Fruit fly (Drosophila melanogaster) whole organism, prepupa: ENCODE measurements around the gene CG13063.

ENCODE experiments used
- Blimp-1 ChIP-seq: fragments of 200-800 bp; sonication (Bioruptor generic); optimal IDR thresholded peaks from 3 replicates; lab custom pipeline; 2017; ENCODE audit warnings: missing biosample characterization, missing genetic modification characterization, mild to moderate bottlenecking, moderate library complexity, missing genetic modification reagents
- CG10631 ChIP-seq: fragments of 200-800 bp; sonication (Bioruptor generic); optimal IDR thresholded peaks from 2 replicates; lab custom pipeline; 2016; ENCODE audit warnings: missing biosample characterization, missing genetic modification characterization
- CG10669 ChIP-seq: fragments of 200-800 bp; sonication (Bioruptor generic); optimal IDR thresholded peaks from 3 replicates; lab custom pipeline; 2018; ENCODE audit warnings: missing biosample characterization, mild to moderate bottlenecking, missing genetic modification characterization, moderate library complexity
- CG11294 ChIP-seq: fragments of 200-800 bp; sonication (Bioruptor generic); IDR thresholded peaks from 2 replicates; pipeline ENCODE4 v1.3.6; 2022; ENCODE audit warnings: missing biosample characterization, missing genetic modification characterization
- CG11762 ChIP-seq: fragments of 200-800 bp; sonication (Bioruptor generic); optimal IDR thresholded peaks from 3 replicates; lab custom pipeline; 2016; ENCODE audit warnings: missing biosample characterization, missing genetic modification characterization; ENCODE audit not compliant: insufficient read depth
- CG15336 ChIP-seq: fragments of 200-800 bp; sonication (Bioruptor generic); IDR thresholded peaks from 2 replicates; pipeline ENCODE4 v1.3.6; 2022; ENCODE audit warnings: missing biosample characterization, missing genetic modification characterization
- CG3032 ChIP-seq: fragments of 200-800 bp; optimal IDR thresholded peaks from 2 replicates; lab custom pipeline; 2019; ENCODE audit warnings: missing biosample characterization, mild to moderate bottlenecking, missing genetic modification characterization, moderate library complexity
- CG31627 ChIP-seq: fragments of 200-800 bp; sonication (Bioruptor generic); optimal IDR thresholded peaks from 3 replicates; lab custom pipeline; 2016; ENCODE audit warnings: missing biosample characterization, missing genetic modification characterization
- CG32006 ChIP-seq: fragments of 200-800 bp; sonication (Bioruptor generic); optimal IDR thresholded peaks from 3 replicates; lab custom pipeline; 2017; ENCODE audit warnings: missing biosample characterization, mild to moderate bottlenecking, missing genetic modification characterization
- CG34406 ChIP-seq: fragments of 200-800 bp; sonication (Bioruptor generic); optimal IDR thresholded peaks from 3 replicates; lab custom pipeline; 2016; ENCODE audit warnings: missing biosample characterization, missing genetic modification characterization
- CG3919 ChIP-seq: fragments of 200-800 bp; sonication (Bioruptor generic); optimal IDR thresholded peaks from 3 replicates; lab custom pipeline; 2016; ENCODE audit warnings: missing biosample characterization, missing genetic modification characterization
- CG4318 ChIP-seq: fragments of 200-800 bp; sonication (Bioruptor generic); optimal IDR thresholded peaks from 3 replicates; lab custom pipeline; 2017; ENCODE audit warnings: missing biosample characterization, mild to moderate bottlenecking, missing genetic modification characterization
- CG6163 ChIP-seq: fragments of 200-800 bp; sonication (Bioruptor generic); IDR thresholded peaks from 3 replicates; pipeline ENCODE4 v1.3.6; 2022; ENCODE audit warnings: missing biosample characterization, missing genetic modification characterization
- CG6276 ChIP-seq: fragments of 200-800 bp; sonication (Bioruptor generic); optimal IDR thresholded peaks from 2 replicates; lab custom pipeline; 2017; ENCODE audit warnings: missing biosample characterization, mild to moderate bottlenecking, missing genetic modification characterization
- CG6808 ChIP-seq: fragments of 200-800 bp; sonication (Bioruptor generic); optimal IDR thresholded peaks from 3 replicates; lab custom pipeline; 2017; ENCODE audit warnings: missing biosample characterization, missing genetic modification characterization, mild to moderate bottlenecking, moderate library complexity, missing genetic modification reagents
- CG6854 ChIP-seq: fragments of 200-800 bp; sonication (Bioruptor generic); optimal IDR thresholded peaks from 2 replicates; lab custom pipeline; 2017; ENCODE audit warnings: missing biosample characterization, mild to moderate bottlenecking, missing genetic modification characterization
- CG7368 ChIP-seq: fragments of 200-800 bp; sonication (Bioruptor generic); optimal IDR thresholded peaks from 3 replicates; lab custom pipeline; 2016; ENCODE audit warnings: missing biosample characterization, missing genetic modification characterization
- CG8119 ChIP-seq: fragments of 200-800 bp; sonication (Bioruptor generic); IDR thresholded peaks from 3 replicates; pipeline ENCODE4 v1.3.6; 2022; ENCODE audit warnings: missing biosample characterization, missing genetic modification characterization
- CG8319 ChIP-seq: fragments of 200-800 bp; sonication (Bioruptor generic); optimal IDR thresholded peaks from 3 replicates; lab custom pipeline; 2016; ENCODE audit warnings: missing biosample characterization, missing genetic modification characterization
- CG8632 ChIP-seq: fragments of 200-800 bp; sonication (Bioruptor generic); optimal IDR thresholded peaks from 3 replicates; lab custom pipeline; 2016; ENCODE audit warnings: missing biosample characterization, missing genetic modification characterization
- Eip78C ChIP-seq: fragments of 200-800 bp; sonication (Bioruptor generic); peaks from one replicate; lab custom pipeline; 2016; ENCODE audit warnings: missing biosample characterization, missing genetic modification characterization
- Eip93F ChIP-seq: fragments of 200-800 bp; sonication (Bioruptor generic); optimal IDR thresholded peaks from 2 replicates; lab custom pipeline; 2016; ENCODE audit warnings: missing biosample characterization, mild to moderate bottlenecking, missing genetic modification characterization
- Ets96B ChIP-seq: fragments of 200-800 bp; optimal IDR thresholded peaks from 2 replicates; lab custom pipeline; 2019; ENCODE audit warnings: missing biosample characterization, mild to moderate bottlenecking, missing genetic modification characterization, moderate library complexity
- Hr39 ChIP-seq: fragments of 200-800 bp; sonication (Bioruptor generic); optimal IDR thresholded peaks from 2 replicates; lab custom pipeline; 2016; ENCODE audit warnings: missing biosample characterization, missing genetic modification characterization
- Lpt ChIP-seq: fragments of 200-800 bp; sonication (Bioruptor generic); optimal IDR thresholded peaks from 3 replicates; lab custom pipeline; 2016; ENCODE audit warnings: missing biosample characterization, missing genetic modification characterization
- OdsH ChIP-seq: fragments of 200-800 bp; sonication (Bioruptor generic); optimal IDR thresholded peaks from 3 replicates; lab custom pipeline; 2016; ENCODE audit warnings: missing biosample characterization, missing genetic modification characterization
- Smox ChIP-seq: fragments of 200-800 bp; sonication (Bioruptor generic); optimal IDR thresholded peaks from 3 replicates; lab custom pipeline; 2016; ENCODE audit warnings: missing biosample characterization, missing genetic modification characterization
- Sox102F ChIP-seq: fragments of 200-800 bp; sonication (Bioruptor generic); optimal IDR thresholded peaks from 2 replicates; lab custom pipeline; 2016; ENCODE audit warnings: missing biosample characterization, mild to moderate bottlenecking, missing genetic modification characterization
- Sox15 ChIP-seq: fragments of 200-800 bp; sonication (Bioruptor generic); optimal IDR thresholded peaks from 3 replicates; lab custom pipeline; 2016; ENCODE audit warnings: missing biosample characterization, missing genetic modification characterization
- achi ChIP-seq: fragments of 200-800 bp; sonication (Bioruptor generic); optimal IDR thresholded peaks from 3 replicates; lab custom pipeline; 2016; ENCODE audit warnings: missing biosample characterization, missing genetic modification characterization
- dac ChIP-seq: fragments of 200-800 bp; sonication (Bioruptor generic); optimal IDR thresholded peaks from 2 replicates; lab custom pipeline; 2017; ENCODE audit warnings: missing biosample characterization, mild to moderate bottlenecking, missing genetic modification characterization
- eg ChIP-seq: fragments of 200-800 bp; sonication (Bioruptor generic); IDR thresholded peaks from 3 replicates; pipeline ENCODE4 v1.3.6; 2022; ENCODE audit warnings: missing biosample characterization, missing genetic modification characterization
- fkh ChIP-seq: fragments of 200-800 bp; sonication (Bioruptor generic); optimal IDR thresholded peaks from 3 replicates; lab custom pipeline; 2017; ENCODE audit warnings: missing biosample characterization, mild to moderate bottlenecking, missing genetic modification characterization, moderate library complexity
- lz ChIP-seq: fragments of 200-800 bp; sonication (Bioruptor generic); optimal IDR thresholded peaks from 3 replicates; lab custom pipeline; 2016; ENCODE audit warnings: missing biosample characterization, missing genetic modification characterization
- salr ChIP-seq, 2 experiments: fragments of 200-800 bp; sonication (Bioruptor generic); optimal IDR thresholded peaks; 3 replicates each; lab custom pipeline; 2016 to 2018; ENCODE audit warnings: missing biosample characterization in 2 of 2, missing genetic modification characterization in 2 of 2, mild to moderate bottlenecking in 1 of 2
- ss ChIP-seq, 2 experiments: fragments of 200-800 bp; sonication (Bioruptor generic); optimal IDR thresholded peaks; 2 replicates in 1 of 2; 3 replicates in 1 of 2; lab custom pipeline; 2017 to 2018; ENCODE audit warnings: mild to moderate bottlenecking in 2 of 2, missing biosample characterization in 2 of 2, missing genetic modification characterization in 2 of 2, moderate library complexity in 1 of 2
- svp ChIP-seq: fragments of 200-800 bp; sonication (Bioruptor generic); peaks from one replicate; lab custom pipeline; 2016; ENCODE audit warnings: missing biosample characterization, missing genetic modification characterization
- topi ChIP-seq: fragments of 200-800 bp; sonication (Bioruptor generic); optimal IDR thresholded peaks from 3 replicates; lab custom pipeline; 2016; ENCODE audit warnings: missing biosample characterization, missing genetic modification characterization
- vri ChIP-seq: fragments of 200-800 bp; sonication (Bioruptor generic); optimal IDR thresholded peaks from 3 replicates; lab custom pipeline; 2016; ENCODE audit warnings: missing biosample characterization, mild to moderate bottlenecking, missing genetic modification characterization

The CG13063 gene

DNA sequence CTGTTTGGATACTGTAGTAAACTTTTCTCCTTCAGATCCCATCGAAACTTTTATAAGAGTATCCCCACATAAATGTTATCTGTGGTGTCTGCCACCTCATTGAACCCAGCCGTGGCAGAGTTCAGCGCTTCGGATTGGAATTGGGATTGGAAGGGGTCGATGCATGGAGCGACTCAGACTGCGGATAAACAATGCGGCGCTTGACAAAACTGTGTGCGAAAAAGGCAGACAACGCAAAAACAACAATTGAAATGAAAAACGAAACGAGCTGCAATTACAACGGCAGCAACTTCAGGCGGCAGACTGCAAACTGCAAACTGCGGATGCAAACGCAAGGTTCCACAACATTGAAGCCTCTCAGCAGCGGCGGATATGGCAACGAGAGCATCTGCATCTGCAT, 7.6 kb downstream of the CG13063 start, which contains the start of gene CG13062:
CG13062 (plus strand) TSS at position 301 of the 400 bp plus-strand sequence.
- TF ChIP-seq CG3919 (GFP tag; lab: Kevin White, UChicago) (no peak), svp (GFP tag; lab: Kevin White, UChicago) (peak; percentile 12), achi (GFP tag; lab: Kevin White, UChicago) (peak; percentile 8), Hr39 (GFP tag; lab: Kevin White, UChicago) (no peak), Sox102F (GFP tag; lab: Kevin White, UChicago) (no peak), vri (GFP tag; lab: Kevin White, UChicago) (no peak)

DNA sequence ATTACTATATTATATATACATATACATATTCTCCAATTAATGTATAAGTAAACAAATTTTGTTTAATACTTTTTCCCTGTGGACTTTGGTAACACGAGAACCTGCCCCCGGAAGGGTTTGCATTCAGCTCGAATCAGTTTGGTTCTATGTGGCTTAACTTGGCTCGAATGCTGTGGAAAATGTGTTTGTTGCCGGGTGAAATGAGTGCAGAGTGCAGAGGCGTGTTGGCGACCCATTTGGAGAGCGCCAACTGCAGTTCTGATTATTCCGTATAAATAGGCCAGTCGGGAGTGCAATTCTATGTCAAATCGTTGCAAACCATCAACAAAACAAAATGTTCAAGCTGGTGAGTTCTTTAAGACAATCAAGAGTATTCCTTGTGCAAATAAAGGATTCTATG, 11.3 kb downstream of the CG13063 start, which contains the start of gene Nplp3:
Nplp3 (plus strand) TSS at position 301 of the 400 bp plus-strand sequence.
- no peak for TF ChIP-seq CG6854
- TF ChIP-seq, all 60 proteins: peak for 0

DNA sequence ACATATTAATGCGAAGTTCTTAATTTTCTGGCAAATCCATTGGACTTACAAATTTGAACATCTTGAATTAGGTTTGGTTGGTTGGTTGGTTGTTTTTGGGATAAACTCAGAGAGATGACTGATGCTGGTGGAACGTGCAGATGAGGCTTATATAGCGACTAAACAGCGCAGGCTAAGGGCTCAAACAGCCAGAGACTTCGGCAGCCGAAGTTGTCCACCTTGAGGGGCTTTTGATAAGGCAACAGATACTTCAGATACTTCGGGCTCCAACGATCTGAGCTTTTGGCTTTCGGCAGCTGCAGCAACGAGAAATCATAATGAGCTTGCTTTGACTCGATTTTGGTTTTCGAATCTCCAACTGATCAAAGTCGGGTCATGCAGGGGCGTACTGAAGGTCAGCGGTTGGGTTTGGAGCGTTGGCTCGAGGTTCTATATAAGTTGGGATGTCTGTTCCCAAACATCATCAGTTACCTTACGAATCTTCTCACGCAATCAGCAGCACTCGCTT, 13.1 kb downstream of the CG13063 start, which contains the start of the genes CG13041 and CG13060:
CG13041 (minus strand) TSS at position 128 of the 508 bp plus-strand sequence.
CG13060 (plus strand) TSS at position 458 of the 508 bp plus-strand sequence.
- TF ChIP-seq Lpt (GFP tag; lab: Kevin White, UChicago): no peak

DNA sequence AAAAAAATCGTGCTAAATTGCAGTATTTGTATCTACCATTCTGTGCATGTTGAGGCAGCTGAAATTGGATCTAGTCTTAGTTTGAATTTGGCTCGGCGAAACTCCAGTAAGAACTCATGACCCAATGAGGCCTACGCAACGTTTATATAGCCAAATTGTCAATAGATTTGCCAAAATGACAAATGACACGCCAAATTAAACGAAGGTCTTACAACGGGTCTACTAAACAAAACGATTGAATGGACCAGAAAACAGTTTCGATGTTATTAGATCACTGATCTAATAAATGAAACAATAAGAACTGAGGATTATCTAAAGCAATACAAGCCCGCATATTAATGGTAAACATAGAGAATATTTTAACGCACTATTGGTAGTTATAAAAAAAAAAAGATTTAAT, 14.8 kb downstream of the CG13063 start, which contains the start of gene CG42718:
CG42718 (minus strand) TSS at position 101 of the 400 bp plus-strand sequence.
- TF ChIP-seq CG8632 (GFP tag; lab: Kevin White, UChicago) (no peak), CG8119 (no peak), CG31627 (GFP tag; lab: Kevin White, UChicago) (no peak), lz (no peak), CG6276 (GFP tag; lab: Kevin White, UChicago) (no peak), eg (GFP tag; lab: Robert Waterston, UW) (no peak), CG15336 (GFP tag; lab: Robert Waterston, UW) (no peak), CG10669 (GFP tag; lab: Kevin White, UChicago) (no peak), Eip78C (GFP tag; lab: Kevin White, UChicago) (no peak), Smox (GFP tag; lab: Kevin White, UChicago) (no peak), CG7368 (GFP tag; lab: Kevin White, UChicago) (no peak), topi (GFP tag; lab: Kevin White, UChicago) (no peak), ss (GFP tag; optimal IDR thresholded peaks at IDR 0.05; lab: Kevin White, UChicago) (no peak), CG11294 (GFP tag; lab: Robert Waterston, UW) (no peak), CG3919 (GFP tag; lab: Kevin White, UChicago) (no peak)

DNA sequence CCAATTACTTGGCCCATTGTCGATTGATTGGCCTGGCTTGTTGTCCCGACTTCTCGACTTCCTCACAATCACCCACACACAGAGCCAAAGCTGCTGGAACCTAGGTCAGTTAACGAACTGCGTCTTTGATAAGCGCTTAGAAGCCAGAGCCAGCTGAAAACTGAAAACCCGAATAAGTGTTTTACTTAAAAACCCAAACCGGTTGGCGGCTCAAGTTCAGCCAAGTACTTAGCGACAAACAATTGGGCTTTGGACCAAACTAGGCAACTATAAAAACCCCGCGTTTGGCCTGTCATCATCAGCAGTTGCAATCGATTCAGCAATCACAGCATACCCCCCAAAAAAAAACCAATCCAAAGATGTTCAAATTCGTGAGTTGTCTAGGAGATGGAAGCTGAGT, 17.0 kb downstream of the CG13063 start, which contains the start of gene CG13059:
CG13059 (plus strand) TSS at position 301 of the 400 bp plus-strand sequence.
- TF ChIP-seq Hr39 (GFP tag; lab: Kevin White, UChicago) (no peak), OdsH (GFP tag; lab: Kevin White, UChicago) (no peak), CG34406 (GFP tag; lab: Kevin White, UChicago) (no peak), CG11762 (no peak), CG8319 (GFP tag; lab: Kevin White, UChicago) (no peak), CG6854 (no peak), Ets96B (no peak), CG32006 (GFP tag; lab: Kevin White, UChicago) (no peak), Sox15 (GFP tag; lab: Kevin White, UChicago) (no peak), CG31627 (GFP tag; lab: Kevin White, UChicago) (no peak), CG6163 (GFP tag; lab: Robert Waterston, UW) (no peak)

DNA sequence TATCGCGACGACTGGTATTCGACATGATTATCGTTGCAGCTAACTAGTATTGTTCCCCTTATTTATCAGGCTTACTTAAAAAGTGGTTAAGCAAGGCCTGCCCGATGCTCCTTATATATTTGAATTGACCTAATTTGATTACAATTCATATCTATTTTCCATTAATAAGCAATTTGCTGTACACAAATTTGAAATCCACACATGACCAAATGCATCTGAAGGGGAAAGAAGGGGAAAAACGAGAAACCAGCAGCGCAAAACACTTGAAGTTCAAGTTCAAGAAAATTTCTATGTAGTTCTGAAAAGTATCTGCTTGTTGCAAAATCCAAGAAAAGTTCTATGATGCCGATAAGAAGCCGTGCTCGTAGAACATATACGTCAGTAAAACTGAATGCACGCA, 20.3 kb downstream of the CG13063 start, which contains the start of the genes CG13040 and CG13039:
CG13040 (minus strand) TSS at position 101 of the 400 bp plus-strand sequence.
CG13039 (minus strand) TSS at position 106 of the 400 bp plus-strand sequence.
- TF ChIP-seq vri (GFP tag; lab: Kevin White, UChicago) (no peak), CG6854 (no peak), CG10631 (GFP tag; lab: Kevin White, UChicago) (no peak), CG4318 (GFP tag; lab: Kevin White, UChicago) (no peak), CG6276 (GFP tag; lab: Kevin White, UChicago) (no peak), OdsH (GFP tag; lab: Kevin White, UChicago) (no peak), dac (GFP tag; lab: Kevin White, UChicago) (no peak), Sox102F (GFP tag; lab: Kevin White, UChicago) (no peak), Blimp-1 (no peak), Ets96B (no peak), fkh (GFP tag; lab: Kevin White, UChicago) (no peak), CG3032 (tag; lab: Kevin White, UChicago) (no peak), Eip93F (GFP tag; lab: Kevin White, UChicago) (no peak), salr (GFP tag; optimal IDR thresholded peaks at IDR 0.05; lab: Kevin White, UChicago) (no peak), CG11294 (GFP tag; lab: Robert Waterston, UW) (no peak), CG31627 (GFP tag; lab: Kevin White, UChicago) (no peak), CG15336 (GFP tag; lab: Robert Waterston, UW) (no peak), CG6808 (GFP tag; lab: Kevin White, UChicago) (no peak)
